Worm (Caenorhabditis elegans): Measurements from ENCODE around the gene mtx-2.

DNA sequence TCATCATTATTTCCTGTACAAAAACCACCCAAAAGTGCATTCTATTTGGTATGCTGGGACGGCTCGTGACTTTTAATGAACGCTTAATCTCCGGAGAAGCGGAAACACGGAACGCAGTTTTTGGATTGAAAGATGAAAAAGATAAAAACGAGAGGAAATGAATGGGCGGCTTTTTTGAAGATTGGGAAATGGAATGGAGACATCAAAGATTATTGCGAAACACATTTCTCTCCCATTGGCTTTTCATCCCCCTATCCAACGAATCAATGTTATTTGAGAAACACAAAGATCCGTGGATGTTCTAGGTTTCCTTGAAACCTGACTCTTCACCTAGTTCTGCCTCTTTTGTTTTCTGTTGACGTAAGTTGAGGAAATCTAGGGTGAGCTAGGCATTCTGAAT lies 39.0 kb downstream of the mtx-2 start:
- TF ChIP-seq swsn-7 (tag; optimal IDR thresholded peaks at IDR 0.05) (no peak), snpc-4 (tag; optimal IDR thresholded peaks at IDR 0.05) (no peak), nhr-90 (tag; optimal IDR thresholded peaks at IDR 0.05; ENCODE audit: poor library complexity) (no peak)
